Worm (Caenorhabditis elegans) whole organism, L1 larva: ENCODE results near the gene T19D12.1.
A peak's percentile ranks its signal among the peaks of the same experiment; 100 is the strongest.

Source experiments
- C16A3.4 ChIP-seq: fragments of 150-350 bp; optimal IDR thresholded peaks from 2 replicates; lab custom pipeline; 2014; ENCODE audit warnings: missing biosample characterization, missing genetic modification characterization
- ama-1 ChIP-seq: fragments of 150-350 bp; optimal IDR thresholded peaks from 2 replicates; lab custom pipeline; 2014
- blmp-1 ChIP-seq: fragments of 150-350 bp; optimal IDR thresholded peaks from 2 replicates; lab custom pipeline; 2014; ENCODE audit warnings: missing biosample characterization, missing genetic modification characterization
- ceh-8 ChIP-seq: fragments of 200-800 bp; sonication (Bioruptor generic); optimal IDR thresholded peaks from 2 replicates; lab custom pipeline; 2018; ENCODE audit warnings: mild to moderate bottlenecking, missing genetic modification characterization, moderate library complexity, missing compliant biosample characterization
- ceh-90 ChIP-seq: sonication (generic microtip); optimal IDR thresholded peaks from 2 replicates; lab custom pipeline; 2016; ENCODE audit warnings: missing genetic modification characterization, missing compliant biosample characterization
- ces-1 ChIP-seq: fragments of 150-350 bp; optimal IDR thresholded peaks from 2 replicates; lab custom pipeline; 2014; ENCODE audit warnings: missing biosample characterization, missing genetic modification reagents, missing genetic modification characterization
- dsc-1 ChIP-seq: sonication (generic microtip); optimal IDR thresholded peaks from 2 replicates; lab custom pipeline; 2016; ENCODE audit warnings: mild to moderate bottlenecking, missing genetic modification characterization, missing compliant biosample characterization
- efl-3 ChIP-seq: fragments of 200-800 bp; sonication (Bioruptor generic); optimal IDR thresholded peaks from 2 replicates; lab custom pipeline; 2018; ENCODE audit warnings: mild to moderate bottlenecking, missing genetic modification characterization, missing compliant biosample characterization
- egl-13 ChIP-seq: sonication (generic microtip); optimal IDR thresholded peaks from 2 replicates; lab custom pipeline; 2016; ENCODE audit warnings: missing genotype, missing genetic modification reagents, missing genetic modification characterization, missing compliant biosample characterization
- egl-27 ChIP-seq, 2 experiments: fragments of 150-350 bp in 1 of 2; sonication (generic microtip); optimal IDR thresholded peaks; 3 replicates each; lab custom pipeline; 2017 to 2018; ENCODE audit warnings: missing biosample characterization in 2 of 2, missing genetic modification characterization in 2 of 2, missing genetic modification reagents in 2 of 2
- elt-2 ChIP-seq: sonication (generic microtip); optimal IDR thresholded peaks from 2 replicates; lab custom pipeline; 2016; ENCODE audit warnings: missing genetic modification characterization, mild to moderate bottlenecking, inconsistent platforms, missing compliant biosample characterization, missing genetic modification reagents
- elt-3 ChIP-seq, 6 experiments: fragments of 150-350 bp in 1 of 6; sonication (generic microtip); optimal IDR thresholded peaks; 2 replicates each; lab custom pipeline; 2017 to 2018; ENCODE audit warnings: missing biosample characterization in 6 of 6, missing genetic modification characterization in 6 of 6, inconsistent platforms in 1 of 6
- fos-1 ChIP-seq: fragments of 150-350 bp; optimal IDR thresholded peaks from 2 replicates; lab custom pipeline; 2014; ENCODE audit warnings: missing biosample characterization, missing genetic modification characterization
- hlh-17 ChIP-seq: fragments of 200-800 bp; sonication (Bioruptor generic); optimal IDR thresholded peaks from 2 replicates; lab custom pipeline; 2018; ENCODE audit warnings: missing genetic modification characterization, mild to moderate bottlenecking, missing compliant biosample characterization, moderate library complexity, borderline replicate concordance
- hlh-4 ChIP-seq: sonication (generic microtip); optimal IDR thresholded peaks from 2 replicates; lab custom pipeline; 2016; ENCODE audit warnings: mild to moderate bottlenecking, missing genetic modification characterization, missing compliant biosample characterization
- hpl-2 ChIP-seq: fragments of 150-350 bp; optimal IDR thresholded peaks from 2 replicates; lab custom pipeline; 2014; ENCODE audit warnings: missing biosample characterization, missing genetic modification reagents, missing genetic modification characterization
- irx-1 ChIP-seq: sonication (generic microtip); optimal IDR thresholded peaks from 2 replicates; lab custom pipeline; 2016; ENCODE audit warnings: missing genetic modification characterization, missing compliant biosample characterization
- lin-14 ChIP-seq: fragments of 200-800 bp; sonication (Bioruptor generic); optimal IDR thresholded peaks from 2 replicates; lab custom pipeline; 2018; ENCODE audit warnings: mild to moderate bottlenecking, missing genetic modification characterization, moderate library complexity, missing compliant biosample characterization
- lin-35 ChIP-seq, 2 experiments: fragments of 150-350 bp; optimal IDR thresholded peaks; 2 replicates each; lab custom pipeline; 2014; ENCODE audit warnings: missing biosample characterization in 2 of 2, missing genetic modification characterization in 2 of 2, missing genetic modification reagents in 2 of 2
- lsy-2 ChIP-seq, 2 experiments: fragments of 150-350 bp; optimal IDR thresholded peaks; 2 replicates each; lab custom pipeline; 2014; ENCODE audit warnings: missing biosample characterization in 2 of 2, missing genetic modification characterization in 2 of 2
- mdl-1 ChIP-seq, 2 experiments: fragments of 150-350 bp; optimal IDR thresholded peaks; 2 replicates each; lab custom pipeline; 2014 to 2017; ENCODE audit warnings: missing biosample characterization in 2 of 2, missing genetic modification characterization in 2 of 2, inconsistent platforms in 1 of 2
- nhr-12 ChIP-seq: sonication (generic microtip); optimal IDR thresholded peaks from 2 replicates; lab custom pipeline; 2017; ENCODE audit warnings: missing biosample characterization, missing genetic modification characterization
- nhr-19 ChIP-seq: fragments of 200-800 bp; sonication (Bioruptor generic); conservative IDR thresholded peaks from 2 replicates; pipeline ENCODE4 v1.3.6; 2022; ENCODE audit warnings: missing genetic modification characterization, missing compliant biosample characterization
- nhr-20 ChIP-seq: sonication (generic microtip); optimal IDR thresholded peaks from 2 replicates; lab custom pipeline; 2016; ENCODE audit warnings: mild to moderate bottlenecking, missing genetic modification characterization, missing compliant biosample characterization
- nhr-47 ChIP-seq: sonication (generic microtip); optimal IDR thresholded peaks from 2 replicates; lab custom pipeline; 2016; ENCODE audit warnings: mild to moderate bottlenecking, missing genetic modification characterization, moderate library complexity, missing compliant biosample characterization
- nhr-71 ChIP-seq: sonication (generic microtip); optimal IDR thresholded peaks from 2 replicates; lab custom pipeline; 2016; ENCODE audit warnings: mild to moderate bottlenecking, missing genetic modification characterization, moderate library complexity, missing compliant biosample characterization
- nhr-76 ChIP-seq: sonication (generic microtip); optimal IDR thresholded peaks from 2 replicates; lab custom pipeline; 2017; ENCODE audit warnings: missing biosample characterization, missing genetic modification characterization
- nhr-77 ChIP-seq: fragments of 150-350 bp; optimal IDR thresholded peaks from 2 replicates; lab custom pipeline; 2014; ENCODE audit warnings: missing biosample characterization, missing genetic modification characterization
- nhr-85 ChIP-seq: sonication (generic microtip); peaks from one replicate; lab custom pipeline; 2016; ENCODE audit warnings: missing genetic modification characterization, inconsistent platforms, missing compliant biosample characterization
- nhr-90 ChIP-seq: sonication (generic microtip); optimal IDR thresholded peaks from 2 replicates; lab custom pipeline; 2016; ENCODE audit warnings: mild to moderate bottlenecking, missing genetic modification characterization, missing compliant biosample characterization; ENCODE audit not compliant: poor library complexity
- pag-3 ChIP-seq: sonication (generic microtip); optimal IDR thresholded peaks from 2 replicates; lab custom pipeline; 2017; ENCODE audit warnings: missing genetic modification characterization, mild to moderate bottlenecking, missing compliant biosample characterization, antibody characterized with exemption, borderline replicate concordance; ENCODE audit not compliant: insufficient read depth
- pqm-1 ChIP-seq: sonication (generic microtip); optimal IDR thresholded peaks from 3 replicates; lab custom pipeline; 2017; ENCODE audit warnings: missing biosample characterization, missing genetic modification characterization
- skn-1 ChIP-seq: fragments of 150-350 bp; optimal IDR thresholded peaks from 2 replicates; lab custom pipeline; 2014; ENCODE audit warnings: missing biosample characterization, missing genetic modification characterization
- snu-23 ChIP-seq: sonication (generic microtip); optimal IDR thresholded peaks from 2 replicates; lab custom pipeline; 2016; ENCODE audit warnings: missing genetic modification characterization, missing compliant biosample characterization
- sup-37 ChIP-seq: fragments of 200-800 bp; sonication (Bioruptor generic); optimal IDR thresholded peaks from 2 replicates; lab custom pipeline; 2018; ENCODE audit warnings: mild to moderate bottlenecking, missing genetic modification characterization, missing compliant biosample characterization
- swsn-7 ChIP-seq: sonication (generic microtip); optimal IDR thresholded peaks from 2 replicates; lab custom pipeline; 2016; ENCODE audit warnings: missing genetic modification characterization, missing compliant biosample characterization
- unc-30 ChIP-seq: sonication (generic microtip); optimal IDR thresholded peaks from 2 replicates; lab custom pipeline; 2017; ENCODE audit warnings: missing biosample characterization, missing genetic modification characterization
- unc-86 ChIP-seq: sonication (generic microtip); optimal IDR thresholded peaks from 2 replicates; lab custom pipeline; 2016; ENCODE audit warnings: missing genetic modification characterization, missing compliant biosample characterization
- vab-15 ChIP-seq: sonication (generic microtip); optimal IDR thresholded peaks from 2 replicates; lab custom pipeline; 2017; ENCODE audit warnings: missing genotype, mild to moderate bottlenecking, missing genetic modification characterization, missing compliant biosample characterization
- xbp-1 ChIP-seq: sonication (generic microtip); optimal IDR thresholded peaks from 2 replicates; lab custom pipeline; 2016; ENCODE audit warnings: missing genetic modification characterization, missing compliant biosample characterization
- zip-4 ChIP-seq: fragments of 200-800 bp; sonication (Bioruptor generic); optimal IDR thresholded peaks from 2 replicates; lab custom pipeline; 2018; ENCODE audit warnings: mild to moderate bottlenecking, missing genetic modification characterization, moderate library complexity, missing compliant biosample characterization

Gene T19D12.1

ce11 chrII:6666598-6666997 lies at the start of gene T19D12.1:
Gene T19D12.1, plus strand, starts transcription at chrII:6666898.
- TF ChIP-seq unc-30 (tag; lab: Kevin White, UChicago): no peak
- no peak for TF ChIP-seq elt-2
- no peak for TF ChIP-seq egl-13
- TF ChIP-seq ceh-8: no peak
- no peak for TF ChIP-seq nhr-20 (tag; lab: Kevin White, UChicago)
- no peak for TF ChIP-seq efl-3 (GFP tag; lab: Kevin White, UChicago)
- no peak for TF ChIP-seq dsc-1 (tag; lab: Kevin White, UChicago)
- no peak for TF ChIP-seq pag-3 (tag; lab: Kevin White, UChicago)
- TF ChIP-seq pqm-1 (tag; lab: Kevin White, UChicago): no peak
- no peak for TF ChIP-seq sup-37 (GFP tag; lab: Kevin White, UChicago)
- TF ChIP-seq nhr-12: no peak
- TF ChIP-seq hpl-2 (GFP tag; lab: Kevin White, UChicago): no peak
- TF ChIP-seq nhr-47: no peak
- no peak for TF ChIP-seq fos-1 (tag; lab: Kevin White, UChicago)
- TF ChIP-seq nhr-19 (GFP tag; lab: Robert Waterston, UW): no peak
- no peak for TF ChIP-seq C16A3.4
- no peak for TF ChIP-seq hlh-4 (tag; lab: Kevin White, UChicago)
- no peak for TF ChIP-seq vab-15 (tag; lab: Kevin White, UChicago)
- no peak for TF ChIP-seq nhr-90 (tag; lab: Kevin White, UChicago)

- TF ChIP-seq mdl-1 (tag; optimal IDR thresholded peaks at IDR 0.05; lab: Kevin White, UChicago) (no peak), lin-14 (GFP tag; lab: Kevin White, UChicago) (peak; percentile 30), unc-30 (tag; lab: Kevin White, UChicago) (no peak), lsy-2 (tag; optimal IDR thresholded peaks at IDR 0.05; lab: Kevin White, UChicago) (peak in 1 of 2 experiments; percentile 32), sup-37 (GFP tag; lab: Kevin White, UChicago) (no peak), nhr-76 (tag; lab: Kevin White, UChicago) (no peak), nhr-77 (tag; lab: Kevin White, UChicago) (no peak), nhr-71 (tag; lab: Kevin White, UChicago) (peak; percentile 12), elt-3 (tag; optimal IDR thresholded peaks at IDR 0.05; lab: Kevin White, UChicago) (peak in 3 of 6 experiments; percentile 21 to 79 (median 24)), nhr-85 (peak; percentile 86), nhr-12 (no peak), ces-1 (GFP tag; lab: Kevin White, UChicago) (no peak), ama-1 (lab: Kevin White, UChicago) (no peak), snu-23 (peak; percentile 21), zip-4 (GFP tag; lab: Kevin White, UChicago) (no peak), egl-27 (tag; optimal IDR thresholded peaks at IDR 0.05; lab: Kevin White, UChicago) (no peak), nhr-20 (tag; lab: Kevin White, UChicago) (peak; percentile 5), vab-15 (tag; lab: Kevin White, UChicago) (peak; percentile 27), blmp-1 (peak; percentile 73), lin-35 (GFP tag; optimal IDR thresholded peaks at IDR 0.05; lab: Kevin White, UChicago) (peak in 1 of 2 experiments; percentile 13)
Observed at ce11 chrII:6619007-6619406, 47.7 kb upstream of the T19D12.1 start.

- no peak for TF ChIP-seq hlh-17 (GFP tag; lab: Kevin White, UChicago)
- TF ChIP-seq irx-1: no peak
- no peak for TF ChIP-seq skn-1
- no peak for TF ChIP-seq xbp-1 (tag; lab: Kevin White, UChicago)
- no peak for TF ChIP-seq pag-3 (tag; lab: Kevin White, UChicago)
- TF ChIP-seq ama-1 (lab: Kevin White, UChicago): no peak
- no peak for TF ChIP-seq swsn-7 (tag; lab: Kevin White, UChicago)
- no peak for TF ChIP-seq unc-86 (tag; lab: Kevin White, UChicago)
- no peak for TF ChIP-seq lin-14 (GFP tag; lab: Kevin White, UChicago)
- no peak for TF ChIP-seq ceh-90
- no peak for TF ChIP-seq egl-13
Observed at ce11 chrII:6621886-6622285, 44.8 kb upstream of the T19D12.1 start, which contains the start of gene F54H5.3. Gene F54H5.3, plus strand, starts transcription at chrII:6622186.
